Fruit fly (Drosophila melanogaster): ENCODE measurements around the gene GC1.

GC1 gene

dm6 chr3R:11974631-11975030, 7.1 kb downstream of the GC1 start, which contains the start of gene Tango9 (continued):
- TF ChIP-seq CHES-1-like (GFP tag; optimal IDR thresholded peaks at IDR 0.05) (peak; percentile 24), bowl (GFP tag; IDR thresholded peaks at IDR 0.05) (no peak), CG5180 (GFP tag; optimal IDR thresholded peaks at IDR 0.05) (no peak), usp (GFP tag; optimal IDR thresholded peaks at IDR 0.05) (no peak), sima (GFP tag; optimal IDR thresholded peaks at IDR 0.05) (no peak), pan (optimal IDR thresholded peaks at IDR 0.05) (no peak), pan (GFP tag; optimal IDR thresholded peaks at IDR 0.05 in 1 of 2, IDR thresholded peaks at IDR 0.05 in 1 of 2) (no peak), crp (GFP tag; optimal IDR thresholded peaks at IDR 0.05) (peak in 1 of 2 experiments; percentile 13), Lhr (GFP tag; optimal IDR thresholded peaks at IDR 0.05) (peak; percentile 48), HLH3B (GFP tag; IDR thresholded peaks at IDR 0.05) (0 out of 2 replicates have a peak, but pooled peaks have one; percentile 9), CG2116 (GFP tag; optimal IDR thresholded peaks at IDR 0.05) (peak; percentile 54), mld (GFP tag; IDR thresholded peaks at IDR 0.05; ENCODE audit: partially characterized antibody) (no peak), Hsf (GFP tag; optimal IDR thresholded peaks at IDR 0.05) (peak; percentile 9), Rfx (GFP tag; IDR thresholded peaks at IDR 0.05) (peak; percentile 13; the same call in 1 of the 2 replicates), Awh (GFP tag; IDR thresholded peaks at IDR 0.05) (no peak), slp2 (GFP tag; optimal IDR thresholded peaks at IDR 0.05) (no peak), CG13424 (tag; optimal IDR thresholded peaks at IDR 0.05) (peak; percentile 1), p53 (GFP tag; optimal IDR thresholded peaks at IDR 0.05) (peak; percentile 9), chm (GFP tag; IDR thresholded peaks at IDR 0.05) (no peak), ttk (GFP tag; IDR thresholded peaks at IDR 0.05) (no peak), tup (GFP tag; optimal IDR thresholded peaks at IDR 0.05) (no peak), toy (GFP tag; IDR thresholded peaks at IDR 0.05) (no peak), gfzf (GFP tag; optimal IDR thresholded peaks at IDR 0.05) (peak; percentile 92), HLH54F (GFP tag; optimal IDR thresholded peaks at IDR 0.05) (no peak), CG4854 (GFP tag; optimal IDR thresholded peaks at IDR 0.05) (no peak), Tbp (GFP tag; optimal IDR thresholded peaks at IDR 0.05) (no peak), tgo (GFP tag; IDR thresholded peaks at IDR 0.05) (no peak), gem (tag; optimal IDR thresholded peaks at IDR 0.05) (no peak), CG10209 (GFP tag; optimal IDR thresholded peaks at IDR 0.05) (no peak), MBD-R2 (GFP tag; IDR thresholded peaks at IDR 0.05) (peak; percentile 78), sna (GFP tag; IDR thresholded peaks at IDR 0.05; ENCODE audit: partially characterized antibody) (no peak), CG10565 (GFP tag; optimal IDR thresholded peaks at IDR 0.05) (no peak), NfI (GFP tag; optimal IDR thresholded peaks at IDR 0.05) (no peak), yki (optimal IDR thresholded peaks at IDR 0.05) (no peak), dan (GFP tag; IDR thresholded peaks at IDR 0.05) (no peak), CG12744 (GFP tag; optimal IDR thresholded peaks at IDR 0.05) (no peak), dysf (GFP tag; IDR thresholded peaks at IDR 0.05) (no peak), Sox102F (GFP tag; optimal IDR thresholded peaks at IDR 0.05) (no peak), CG14965 (GFP tag; optimal IDR thresholded peaks at IDR 0.05; ENCODE audit: borderline replicate concordance) (no peak), CG4820 (GFP tag; optimal IDR thresholded peaks at IDR 0.05) (no peak), Med (GFP tag) (peak; percentile 63), CG12104 (GFP tag; optimal IDR thresholded peaks at IDR 0.05) (no peak), ken (GFP tag; IDR thresholded peaks at IDR 0.05) (no peak), CG7839 (tag; optimal IDR thresholded peaks at IDR 0.05) (no peak), pum (GFP tag; optimal IDR thresholded peaks at IDR 0.05) (no peak), zf30C (GFP tag; optimal IDR thresholded peaks at IDR 0.05) (no peak), Taf1 (GFP tag; IDR thresholded peaks at IDR 0.05) (no peak), CG1602 (GFP tag; optimal IDR thresholded peaks at IDR 0.05) (no peak), cwo (GFP tag; optimal IDR thresholded peaks at IDR 0.05) (no peak), Rx (GFP tag; IDR thresholded peaks at IDR 0.05) (no peak), CrebB (tag; optimal IDR thresholded peaks at IDR 0.05) (no peak), CG1233 (GFP tag; optimal IDR thresholded peaks at IDR 0.05) (no peak)
